Fruit fly (Drosophila melanogaster) whole organism, embryonic: ENCODE measurements around the gene CG10948.
A peak's percentile ranks its signal among the peaks of the same experiment; 100 is the strongest.

ENCODE experiments used
- Ada2b ChIP-seq: fragments of 200-800 bp; sonication (Bioruptor generic); IDR thresholded peaks from 2 replicates; pipeline ENCODE4 v1.3.6; 2022; ENCODE audit warnings: missing biosample characterization, missing genetic modification characterization
- Asciz ChIP-seq: fragments of 200-800 bp; sonication (Bioruptor generic); optimal IDR thresholded peaks from 2 replicates; lab custom pipeline; 2017; ENCODE audit warnings: missing biosample characterization, mild to moderate bottlenecking, missing genetic modification characterization, missing genetic modification reagents
- Atf6 ChIP-seq: fragments of 200-800 bp; sonication (Bioruptor generic); IDR thresholded peaks from 2 replicates; pipeline ENCODE4 v1.3.6; 2022; ENCODE audit warnings: missing biosample characterization, missing genetic modification characterization
- CG10979 ChIP-seq: fragments of 200-800 bp; sonication (Bioruptor generic); optimal IDR thresholded peaks from 2 replicates; lab custom pipeline; 2018; ENCODE audit warnings: missing biosample characterization, mild to moderate bottlenecking, missing genetic modification characterization, moderate library complexity
- CG11560 ChIP-seq: fragments of 200-800 bp; sonication (Bioruptor generic); IDR thresholded peaks from 3 replicates; pipeline ENCODE4 v1.3.6; 2022; ENCODE audit warnings: missing biosample characterization, missing genetic modification characterization
- CG12769 ChIP-seq: fragments of 200-800 bp; sonication (Bioruptor generic); optimal IDR thresholded peaks from 2 replicates; lab custom pipeline; 2019; ENCODE audit warnings: missing biosample characterization, mild to moderate bottlenecking, missing genetic modification characterization, moderate library complexity
- CG13123 ChIP-seq: fragments of 200-800 bp; sonication (Bioruptor generic); optimal IDR thresholded peaks from 2 replicates; lab custom pipeline; 2016; ENCODE audit warnings: missing biosample characterization, missing genetic modification characterization
- CG13624 ChIP-seq: fragments of 200-800 bp; sonication (Bioruptor generic); optimal IDR thresholded peaks from 2 replicates; lab custom pipeline; 2016; ENCODE audit warnings: missing biosample characterization, missing genetic modification characterization
- CG16815 ChIP-seq: fragments of 200-800 bp; sonication (Bioruptor generic); optimal IDR thresholded peaks from 3 replicates; lab custom pipeline; 2017; ENCODE audit warnings: missing biosample characterization, mild to moderate bottlenecking, missing genetic modification characterization
- CG17385 ChIP-seq: fragments of 200-800 bp; sonication (Bioruptor generic); optimal IDR thresholded peaks from 3 replicates; lab custom pipeline; 2018; ENCODE audit warnings: missing biosample characterization, mild to moderate bottlenecking, missing genetic modification characterization
- CG17802 ChIP-seq: fragments of 200-800 bp; sonication (Bioruptor generic); optimal IDR thresholded peaks from 2 replicates; lab custom pipeline; 2018; ENCODE audit warnings: missing biosample characterization, mild to moderate bottlenecking, missing genetic modification characterization, moderate library complexity
- CG17829 ChIP-seq: fragments of 200-800 bp; optimal IDR thresholded peaks from 2 replicates; lab custom pipeline; 2019; ENCODE audit warnings: missing biosample characterization, mild to moderate bottlenecking, missing genetic modification characterization, moderate library complexity
- CG18262 ChIP-seq: fragments of 200-800 bp; optimal IDR thresholded peaks from 3 replicates; lab custom pipeline; 2019; ENCODE audit warnings: missing biosample characterization, mild to moderate bottlenecking, missing genetic modification characterization, moderate library complexity
- CG30403 ChIP-seq: fragments of 200-800 bp; sonication (Bioruptor generic); optimal IDR thresholded peaks from 3 replicates; lab custom pipeline; 2016; ENCODE audit warnings: missing biosample characterization, missing genetic modification characterization
- CG33557 ChIP-seq: fragments of 200-800 bp; sonication (Bioruptor generic); optimal IDR thresholded peaks from 2 replicates; lab custom pipeline; 2019; ENCODE audit warnings: missing biosample characterization, mild to moderate bottlenecking, missing genetic modification characterization, moderate library complexity
- CG3995 ChIP-seq: fragments of 200-800 bp; sonication (Bioruptor generic); optimal IDR thresholded peaks from 3 replicates; lab custom pipeline; 2016; ENCODE audit warnings: missing biosample characterization, missing genetic modification characterization
- CG6654 ChIP-seq: fragments of 200-800 bp; sonication (Bioruptor generic); optimal IDR thresholded peaks from 2 replicates; lab custom pipeline; 2017; ENCODE audit warnings: missing biosample characterization, mild to moderate bottlenecking, missing genetic modification characterization
- CG7357 ChIP-seq: fragments of 200-800 bp; sonication (Bioruptor generic); IDR thresholded peaks from 3 replicates; pipeline ENCODE4 v1.3.6; 2022; ENCODE audit warnings: missing biosample characterization, missing genetic modification characterization
- CG7987 ChIP-seq: fragments of 200-800 bp; sonication (Bioruptor generic); optimal IDR thresholded peaks from 2 replicates; lab custom pipeline; 2018; ENCODE audit warnings: missing biosample characterization, mild to moderate bottlenecking, missing genetic modification characterization, moderate library complexity
- CG9797 ChIP-seq: fragments of 200-800 bp; sonication (Bioruptor generic); optimal IDR thresholded peaks from 3 replicates; lab custom pipeline; 2018; ENCODE audit warnings: missing biosample characterization, mild to moderate bottlenecking, missing genetic modification characterization
- CHES-1-like ChIP-seq: fragments of 200-800 bp; sonication (Bioruptor generic); optimal IDR thresholded peaks from 2 replicates; lab custom pipeline; 2016; ENCODE audit warnings: missing biosample characterization, missing genetic modification characterization
- Deaf1 ChIP-seq: fragments of 200-800 bp; optimal IDR thresholded peaks from 3 replicates; lab custom pipeline; 2019; ENCODE audit warnings: missing biosample characterization, mild to moderate bottlenecking, missing genetic modification characterization, moderate library complexity
- Dll ChIP-seq: fragments of 200-800 bp; sonication (Bioruptor generic); IDR thresholded peaks from 4 replicates; pipeline ENCODE4 v1.3.6; 2022; ENCODE audit warnings: missing biosample characterization, missing genetic modification characterization; ENCODE audit not compliant: partially characterized antibody
- Dref ChIP-seq: fragments of 200-800 bp; sonication (Bioruptor generic); IDR thresholded peaks from 2 replicates; pipeline ENCODE4 v1.3.6; 2022; ENCODE audit warnings: missing biosample characterization, missing genetic modification characterization
- Ets65A ChIP-seq: fragments of 200-800 bp; sonication (Bioruptor generic); peaks from one replicate; lab custom pipeline; 2016; ENCODE audit warnings: missing biosample characterization, missing genetic modification characterization
- H2.0 ChIP-seq: fragments of 200-800 bp; sonication (Bioruptor generic); IDR thresholded peaks from 2 replicates; pipeline ENCODE4 v1.3.6; 2022; ENCODE audit warnings: missing biosample characterization, missing genetic modification characterization
- Hsf ChIP-seq: fragments of 200-800 bp; sonication (Bioruptor generic); optimal IDR thresholded peaks from 3 replicates; lab custom pipeline; 2016; ENCODE audit warnings: missing biosample characterization, missing genetic modification characterization
- Med ChIP-seq: fragments of 200-800 bp; sonication (Bioruptor generic); peaks from one replicate; lab custom pipeline; 2016; ENCODE audit warnings: missing biosample characterization, missing genetic modification characterization, mild to moderate bottlenecking, inconsistent platforms, moderate library complexity
- Mes4 ChIP-seq: fragments of 200-800 bp; sonication (Bioruptor generic); optimal IDR thresholded peaks from 2 replicates; lab custom pipeline; 2016; ENCODE audit warnings: missing biosample characterization, missing genetic modification characterization
- NK7.1 ChIP-seq: fragments of 200-800 bp; sonication (Bioruptor generic); optimal IDR thresholded peaks from 3 replicates; lab custom pipeline; 2016; ENCODE audit warnings: missing biosample characterization, missing genetic modification characterization
- Pdp1 ChIP-seq, 2 experiments: fragments of 200-800 bp; sonication (Bioruptor generic); optimal IDR thresholded peaks; 3 replicates each; lab custom pipeline; 2016; ENCODE audit warnings: missing biosample characterization in 2 of 2, missing genetic modification characterization in 2 of 2, mild to moderate bottlenecking in 1 of 2, moderate library complexity in 1 of 2
- Stat92E ChIP-seq, 3 experiments: fragments of >200 bp in 2 of 3; fragments of 200-800 bp in 1 of 3; sonication (Bioruptor generic) in 1 of 3; optimal IDR thresholded peaks; 2 replicates each; lab custom pipeline; 2017 to 2019; ENCODE audit warnings: missing biosample characterization in 3 of 3, missing genetic modification characterization in 3 of 3, mild to moderate bottlenecking in 1 of 3, moderate library complexity in 1 of 3
- ara ChIP-seq: fragments of 200-800 bp; sonication (Bioruptor generic); IDR thresholded peaks from 2 replicates; pipeline ENCODE4 v1.3.6; 2022; ENCODE audit warnings: missing biosample characterization, missing genetic modification characterization
- ato ChIP-seq: fragments of 200-800 bp; sonication (Bioruptor generic); IDR thresholded peaks from 2 replicates; pipeline ENCODE4 v1.3.6; 2022; ENCODE audit warnings: missing biosample characterization, missing genetic modification characterization; ENCODE audit not compliant: partially characterized antibody
- chn ChIP-seq: fragments of 200-800 bp; sonication (Bioruptor generic); optimal IDR thresholded peaks from 2 replicates; lab custom pipeline; 2016; ENCODE audit warnings: missing biosample characterization, missing genetic modification characterization
- corto ChIP-seq: fragments of 200-800 bp; sonication (Bioruptor generic); optimal IDR thresholded peaks from 2 replicates; lab custom pipeline; 2016; ENCODE audit warnings: missing biosample characterization, mild to moderate bottlenecking, missing genetic modification characterization, moderate library complexity
- da ChIP-seq: fragments of 200-800 bp; sonication (Bioruptor generic); optimal IDR thresholded peaks from 2 replicates; lab custom pipeline; 2016; ENCODE audit warnings: missing biosample characterization, missing genetic modification characterization
- gem ChIP-seq: fragments of 200-800 bp; sonication (Bioruptor generic); optimal IDR thresholded peaks from 2 replicates; lab custom pipeline; 2019; ENCODE audit warnings: missing biosample characterization, mild to moderate bottlenecking, missing genetic modification characterization, moderate library complexity
- gsb ChIP-seq: fragments of 200-800 bp; sonication (Bioruptor generic); IDR thresholded peaks from 2 replicates; pipeline ENCODE4 v1.3.6; 2022; ENCODE audit warnings: missing biosample characterization, missing genetic modification characterization
- hkb ChIP-seq, 2 experiments: fragments of 200-800 bp in 1 of 2; fragments of >200 bp in 1 of 2; sonication (Bioruptor generic) in 1 of 2; IDR thresholded peaks in 1 of 2; optimal IDR thresholded peaks in 1 of 2; 2 replicates each; pipeline versions ENCODE4 v1.3.6 to Lab custom; 2017 to 2022; ENCODE audit warnings: missing biosample characterization in 1 of 2, missing genetic modification characterization in 1 of 2
- inv ChIP-seq: fragments of 200-800 bp; sonication (Bioruptor generic); IDR thresholded peaks from 2 replicates; pipeline ENCODE4 v1.3.6; 2022; ENCODE audit warnings: missing biosample characterization, missing genetic modification characterization; ENCODE audit not compliant: partially characterized antibody
- kni ChIP-seq: fragments of 200-800 bp; sonication (Bioruptor generic); optimal IDR thresholded peaks from 3 replicates; lab custom pipeline; 2017; ENCODE audit warnings: mild to moderate bottlenecking, missing biosample characterization, missing genetic modification reagents, missing genetic modification characterization
- pb ChIP-seq: fragments of 200-800 bp; sonication (Bioruptor generic); optimal IDR thresholded peaks from 3 replicates; lab custom pipeline; 2016; ENCODE audit warnings: missing biosample characterization, missing genetic modification characterization
- pho ChIP-seq: fragments of 200-800 bp; sonication (Bioruptor generic); optimal IDR thresholded peaks from 2 replicates; lab custom pipeline; 2016; ENCODE audit warnings: missing biosample characterization, missing genetic modification characterization
- psq ChIP-seq: fragments of 200-800 bp; sonication (Bioruptor generic); optimal IDR thresholded peaks from 2 replicates; lab custom pipeline; 2017; ENCODE audit warnings: missing biosample characterization, missing genetic modification characterization
- sd ChIP-seq: fragments of 200-800 bp; sonication (Bioruptor generic); optimal IDR thresholded peaks from 3 replicates; lab custom pipeline; 2018; ENCODE audit warnings: missing biosample characterization, mild to moderate bottlenecking, missing genetic modification characterization, moderate library complexity
- sens ChIP-seq: fragments of 200-800 bp; sonication (Bioruptor generic); peaks from one replicate; lab custom pipeline; 2016; ENCODE audit warnings: missing biosample characterization, missing genetic modification characterization
- seq ChIP-seq: fragments of 200-800 bp; sonication (Bioruptor generic); IDR thresholded peaks from 2 replicates; pipeline ENCODE4 v1.3.6; 2022; ENCODE audit warnings: missing biosample characterization, missing genetic modification characterization
- sr ChIP-seq: fragments of 200-800 bp; sonication (Bioruptor generic); IDR thresholded peaks from 3 replicates; pipeline ENCODE4 v1.3.6; 2022; ENCODE audit warnings: missing biosample characterization, missing genetic modification characterization
- tap ChIP-seq: fragments of 200-800 bp; optimal IDR thresholded peaks from 3 replicates; lab custom pipeline; 2019; ENCODE audit warnings: missing biosample characterization, mild to moderate bottlenecking, missing genetic modification characterization, moderate library complexity
- tx ChIP-seq: fragments of 200-800 bp; sonication (Bioruptor generic); optimal IDR thresholded peaks from 2 replicates; lab custom pipeline; 2016; ENCODE audit warnings: missing biosample characterization, missing genetic modification characterization
- usp ChIP-seq: fragments of >200 bp; optimal IDR thresholded peaks from 2 replicates; lab custom pipeline; 2017; ENCODE audit warnings: missing biosample characterization, missing genetic modification characterization
- wor ChIP-seq: fragments of 200-800 bp; sonication (Bioruptor generic); IDR thresholded peaks from 2 replicates; pipeline ENCODE4 v1.3.6; 2022; ENCODE audit warnings: missing biosample characterization, missing genetic modification characterization

The CG10948 gene

DNA sequence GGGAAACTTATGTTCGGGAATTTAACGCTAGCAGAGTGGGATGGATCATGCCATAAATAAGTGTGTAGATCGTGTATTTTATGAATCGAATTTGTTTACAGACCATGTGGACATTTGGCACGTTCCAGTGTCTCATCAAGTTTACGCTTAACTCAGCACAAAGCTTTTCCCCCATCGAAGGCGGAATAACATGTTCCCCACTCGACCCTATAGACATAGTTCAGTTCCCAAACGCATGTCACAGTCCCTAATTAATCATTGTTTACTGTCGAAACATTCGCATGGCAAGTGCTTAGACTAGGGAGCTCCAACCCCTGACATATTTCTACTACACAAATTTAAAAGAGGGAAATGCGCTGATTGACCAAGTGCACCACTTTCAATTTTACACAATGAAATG, 8.5 kb downstream of the CG10948 start (continued):
- TF ChIP-seq wor (GFP tag; lab: Robert Waterston, UW) (no peak), gem (tag; lab: Kevin White, UChicago) (no peak), CG3995 (GFP tag; lab: Kevin White, UChicago) (no peak), pho (GFP tag; lab: Kevin White, UChicago) (no peak), CG12769 (peak; percentile 59), Atf6 (GFP tag; lab: Robert Waterston, UW) (no peak), CG9797 (GFP tag; lab: Kevin White, UChicago) (no peak), CG33557 (peak; percentile 28), chn (no peak), CG6654 (GFP tag; lab: Kevin White, UChicago) (no peak), Ada2b (GFP tag; lab: Robert Waterston, UW) (no peak), da (GFP tag; lab: Kevin White, UChicago) (no peak), Dref (GFP tag; lab: Robert Waterston, UW) (no peak), usp (GFP tag; lab: Kevin White, UChicago) (no peak), Med (GFP tag; lab: Kevin White, UChicago) (peak; percentile 65), ara (GFP tag; lab: Robert Waterston, UW) (peak; percentile 48; the same call in 1 of the 2 replicates), CG16815 (GFP tag; lab: Kevin White, UChicago) (no peak), seq (no peak), Hsf (GFP tag; lab: Kevin White, UChicago) (no peak), H2.0 (GFP tag; lab: Robert Waterston, UW) (no peak), CG7987 (GFP tag; lab: Kevin White, UChicago) (peak; percentile 53), Dll (GFP tag; lab: Robert Waterston, UW) (no peak), Ets65A (GFP tag; lab: Kevin White, UChicago) (peak; percentile 4), CG11560 (tag; lab: Robert Waterston, UW) (no peak), kni (GFP tag; lab: Kevin White, UChicago) (peak; percentile 34), pb (GFP tag; lab: Kevin White, UChicago) (no peak), CG10979 (tag; lab: Kevin White, UChicago) (no peak), CG30403 (GFP tag; lab: Kevin White, UChicago) (no peak), CG17385 (no peak), CG17829 (tag; lab: Kevin White, UChicago) (no peak), Asciz (GFP tag; lab: Kevin White, UChicago) (peak; percentile 34), Mes4 (GFP tag; lab: Kevin White, UChicago) (no peak), CG17802 (no peak), Deaf1 (no peak), tap (no peak), NK7.1 (GFP tag; lab: Kevin White, UChicago) (no peak), CHES-1-like (GFP tag; lab: Kevin White, UChicago) (no peak), sr (no peak)

DNA sequence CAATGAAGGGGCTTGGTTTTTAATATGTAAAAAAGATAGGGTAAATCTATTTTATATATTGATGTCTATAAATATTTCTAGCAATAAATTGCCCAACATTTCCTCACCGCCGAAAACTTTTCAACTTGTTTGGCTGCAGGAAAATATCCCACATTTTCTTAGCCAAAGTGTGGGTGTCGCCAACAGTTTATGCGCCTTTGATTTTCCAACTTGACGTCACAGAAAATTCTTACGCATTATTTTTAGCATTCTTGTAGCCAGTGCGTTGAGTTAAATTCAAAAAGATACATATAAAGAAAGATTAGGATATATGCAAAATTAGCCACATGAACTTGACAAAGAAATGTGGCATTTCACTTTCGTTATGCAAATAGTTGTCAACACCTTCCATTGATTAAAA, 10.0 kb downstream of the CG10948 start:
- TF ChIP-seq Pdp1 (GFP tag; optimal IDR thresholded peaks at IDR 0.05; lab: Kevin White, UChicago) (peak in 1 of 2 experiments; percentile 59), hkb (optimal IDR thresholded peaks at IDR 0.05; lab: Kevin White, UChicago) (no peak), hkb (GFP tag; IDR thresholded peaks at IDR 0.05; lab: Robert Waterston, UW) (no peak), gsb (no peak), sd (peak; percentile 95), CG13123 (GFP tag; lab: Kevin White, UChicago) (no peak), ato (GFP tag; lab: Robert Waterston, UW) (no peak), CG18262 (tag; lab: Kevin White, UChicago) (no peak), CG7357 (GFP tag; lab: Robert Waterston, UW) (no peak), corto (GFP tag; lab: Kevin White, UChicago) (no peak), gem (tag; lab: Kevin White, UChicago) (no peak), CG13624 (GFP tag; lab: Kevin White, UChicago) (no peak), CG12769 (peak; percentile 21), inv (GFP tag; lab: Robert Waterston, UW) (no peak), tx (GFP tag; lab: Kevin White, UChicago) (no peak), psq (GFP tag; lab: Kevin White, UChicago) (no peak), sens (GFP tag; lab: Kevin White, UChicago) (peak; percentile 26), Stat92E (GFP tag; optimal IDR thresholded peaks at IDR 0.05; lab: Kevin White, UChicago) (no peak)
